Worm (Caenorhabditis elegans): Measurements from ENCODE around the gene F28A12.10.

The F28A12.10 gene

ce11 chrV:8651007-8651711 lies 13.6 kb upstream of the F28A12.10 start:
- no peak for TF ChIP-seq ceh-28 (tag; optimal IDR thresholded peaks at IDR 0.05)
- no peak for TF ChIP-seq mml-1 (tag; optimal IDR thresholded peaks at IDR 0.05)
- peak; percentile 100 for TF ChIP-seq pqm-1 (tag; optimal IDR thresholded peaks at IDR 0.05)
- peak; percentile 75 for TF ChIP-seq pha-4 (tag; optimal IDR thresholded peaks at IDR 0.05)
- peak; percentile 33 for TF ChIP-seq lsy-12 (tag; optimal IDR thresholded peaks at IDR 0.05)
- peak; percentile 100 for TF ChIP-seq elt-2 (tag; optimal IDR thresholded peaks at IDR 0.05)
- peak; percentile 86 for TF ChIP-seq skn-1 (tag; optimal IDR thresholded peaks at IDR 0.05)
- peak; percentile 87 for TF ChIP-seq jun-1 (tag; optimal IDR thresholded peaks at IDR 0.05)

- TF ChIP-seq mdl-1 (tag; optimal IDR thresholded peaks at IDR 0.05) (no peak), lin-15B (tag; optimal IDR thresholded peaks at IDR 0.05) (no peak), fkh-10 (GFP tag; optimal IDR thresholded peaks at IDR 0.05) (no peak), sea-2 (GFP tag; optimal IDR thresholded peaks at IDR 0.05) (no peak), nhr-67 (tag; optimal IDR thresholded peaks at IDR 0.05) (no peak), ztf-4 (tag; optimal IDR thresholded peaks at IDR 0.05) (no peak), ceh-82 (tag; optimal IDR thresholded peaks at IDR 0.05) (no peak), tbx-2 (tag; optimal IDR thresholded peaks at IDR 0.05) (no peak), ZK546.5 (tag; optimal IDR thresholded peaks at IDR 0.05) (no peak), nhr-11 (tag; optimal IDR thresholded peaks at IDR 0.05) (no peak), ztf-11 (tag; optimal IDR thresholded peaks at IDR 0.05) (no peak), hmg-11 (tag; optimal IDR thresholded peaks at IDR 0.05) (no peak), fkh-2 (tag; optimal IDR thresholded peaks at IDR 0.05) (no peak), mml-1 (tag; optimal IDR thresholded peaks at IDR 0.05) (no peak), aly-2 (tag; optimal IDR thresholded peaks at IDR 0.05) (no peak), R02D3.7 (tag; optimal IDR thresholded peaks at IDR 0.05) (no peak), fos-1 (tag; optimal IDR thresholded peaks at IDR 0.05) (no peak), ceh-9 (tag; optimal IDR thresholded peaks at IDR 0.05) (no peak)
Observed at ce11 chrV:8650365-8650764, 12.8 kb upstream of the F28A12.10 start.

- no peak for TF ChIP-seq elt-3 (tag; optimal IDR thresholded peaks at IDR 0.05)
- TF ChIP-seq nhr-237 (tag; optimal IDR thresholded peaks at IDR 0.05) = no peak
- TF ChIP-seq lin-39 (tag; optimal IDR thresholded peaks at IDR 0.05) = no peak
- TF ChIP-seq skn-1 (tag; optimal IDR thresholded peaks at IDR 0.05) = no peak
- no peak for TF ChIP-seq fkh-10 (GFP tag; optimal IDR thresholded peaks at IDR 0.05)
- no peak for TF ChIP-seq nfya-1 (tag; optimal IDR thresholded peaks at IDR 0.05; ENCODE audit: insufficient read depth)
- no peak for TF ChIP-seq ztf-11 (tag; optimal IDR thresholded peaks at IDR 0.05)
- no peak for TF ChIP-seq ZK546.5 (tag; optimal IDR thresholded peaks at IDR 0.05)
- TF ChIP-seq nhr-25 (tag; optimal IDR thresholded peaks at IDR 0.05) = no peak
- TF ChIP-seq egl-27 (tag; optimal IDR thresholded peaks at IDR 0.05) = no peak
- TF ChIP-seq sea-2 (GFP tag; optimal IDR thresholded peaks at IDR 0.05) = no peak
- no peak for TF ChIP-seq eor-1 (tag; optimal IDR thresholded peaks at IDR 0.05)
- peak; percentile 42 for TF ChIP-seq pha-4 (tag; optimal IDR thresholded peaks at IDR 0.05)
- TF ChIP-seq tbx-2 (tag; optimal IDR thresholded peaks at IDR 0.05) = no peak
- peak; percentile 99 for TF ChIP-seq pqm-1 (tag; optimal IDR thresholded peaks at IDR 0.05)
- TF ChIP-seq ama-1 (optimal IDR thresholded peaks at IDR 0.05) = no peak
- TF ChIP-seq nhr-67 (tag; optimal IDR thresholded peaks at IDR 0.05) = no peak
- TF ChIP-seq ceh-16 (tag; optimal IDR thresholded peaks at IDR 0.05) = no peak
- TF ChIP-seq ceh-9 (tag; optimal IDR thresholded peaks at IDR 0.05) = no peak
- no peak for TF ChIP-seq unc-39 (tag; optimal IDR thresholded peaks at IDR 0.05)
- no peak for TF ChIP-seq nhr-77 (tag; optimal IDR thresholded peaks at IDR 0.05)
- no peak for TF ChIP-seq hmg-11 (tag; optimal IDR thresholded peaks at IDR 0.05)
- TF ChIP-seq ceh-82 (tag; optimal IDR thresholded peaks at IDR 0.05) = no peak
- no peak for TF ChIP-seq fkh-2 (tag; optimal IDR thresholded peaks at IDR 0.05)
- no peak for TF ChIP-seq nhr-12 (tag; optimal IDR thresholded peaks at IDR 0.05)
- peak; percentile 11 for TF ChIP-seq jun-1 (tag; optimal IDR thresholded peaks at IDR 0.05)
- no peak for TF ChIP-seq ceh-28 (tag; optimal IDR thresholded peaks at IDR 0.05)
- no peak for TF ChIP-seq elt-1 (tag; optimal IDR thresholded peaks at IDR 0.05)
- no peak for TF ChIP-seq nhr-43 (tag; optimal IDR thresholded peaks at IDR 0.05; ENCODE audit: poor library complexity, severe bottlenecking)
- TF ChIP-seq egl-5 (tag; optimal IDR thresholded peaks at IDR 0.05) = no peak
- no peak for TF ChIP-seq zag-1 (tag; optimal IDR thresholded peaks at IDR 0.05)
- TF ChIP-seq nhr-28 (tag; optimal IDR thresholded peaks at IDR 0.05) = no peak
- peak; percentile 98 for TF ChIP-seq elt-2 (tag; optimal IDR thresholded peaks at IDR 0.05)
Observed at ce11 chrV:8648251-8648650, 10.7 kb upstream of the F28A12.10 start.
